Worm (Caenorhabditis elegans) whole organism, young adult: ENCODE results near the gene K05B2.2.

ENCODE experiments used
- F10E7.11 ChIP-seq: sonication (generic microtip); optimal IDR thresholded peaks from 2 replicates; lab custom pipeline; 2017; ENCODE audit warnings: mild to moderate bottlenecking, missing genetic modification characterization, moderate library complexity, missing compliant biosample characterization
- F23B12.7 ChIP-seq: sonication (generic microtip); optimal IDR thresholded peaks from 2 replicates; lab custom pipeline; 2017; ENCODE audit warnings: missing genetic modification characterization, mild to moderate bottlenecking, missing compliant biosample characterization, antibody characterized with exemption, moderate library complexity; ENCODE audit not compliant: insufficient read depth
- F33H1.4 ChIP-seq: fragments of 200-800 bp; sonication (Bioruptor generic); IDR thresholded peaks from 2 replicates; pipeline ENCODE4 v1.3.6; 2022; ENCODE audit warnings: missing genetic modification reagents, missing genetic modification characterization, missing compliant biosample characterization
- T26A5.8 ChIP-seq: sonication (generic microtip); optimal IDR thresholded peaks from 2 replicates; lab custom pipeline; 2016; ENCODE audit warnings: missing genetic modification characterization, missing compliant biosample characterization
- Y53G8AR.9 ChIP-seq: fragments of 200-800 bp; sonication (Bioruptor generic); conservative IDR thresholded peaks from 2 replicates; pipeline ENCODE4 v1.3.6; 2022; ENCODE audit warnings: missing genetic modification reagents, missing genetic modification characterization, missing compliant biosample characterization
- ZK185.1 ChIP-seq: sonication (generic microtip); optimal IDR thresholded peaks from 2 replicates; lab custom pipeline; 2016; ENCODE audit warnings: mild to moderate bottlenecking, missing genetic modification characterization, missing compliant biosample characterization; ENCODE audit not compliant: poor library complexity, severe bottlenecking
- ama-1 ChIP-seq, 3 experiments: fragments of 150-350 bp in 1 of 3; sonication (generic microtip) in 2 of 3; optimal IDR thresholded peaks; 2 replicates each; lab custom pipeline; 2014 to 2018; ENCODE audit warnings: missing biosample characterization in 2 of 3, missing genetic modification characterization in 2 of 3, missing genetic modification reagents in 2 of 3
- aptf-2 ChIP-seq: fragments of 200-800 bp; sonication (Bioruptor generic); conservative IDR thresholded peaks from 2 replicates; pipeline ENCODE4 v1.3.6; 2022; ENCODE audit warnings: missing genetic modification reagents, missing genetic modification characterization, missing compliant biosample characterization
- aptf-3 ChIP-seq: fragments of 200-800 bp; sonication (Bioruptor generic); IDR thresholded peaks from 2 replicates; pipeline ENCODE4 v1.3.6; 2022; ENCODE audit warnings: missing genetic modification characterization, missing compliant biosample characterization
- bed-2 ChIP-seq: fragments of 200-800 bp; sonication (Bioruptor generic); IDR thresholded peaks from 2 replicates; pipeline ENCODE4 v1.3.6; 2022; ENCODE audit warnings: missing genetic modification reagents, missing genetic modification characterization, missing compliant biosample characterization
- chd-7 ChIP-seq: sonication (generic microtip); optimal IDR thresholded peaks from 2 replicates; lab custom pipeline; 2016; ENCODE audit warnings: mild to moderate bottlenecking, missing genetic modification characterization, moderate library complexity, missing compliant biosample characterization
- dox-1 ChIP-seq: fragments of 200-800 bp; sonication (Bioruptor generic); IDR thresholded peaks from 2 replicates; pipeline ENCODE4 v1.3.6; 2022; ENCODE audit warnings: missing genetic modification reagents, missing genetic modification characterization, missing compliant biosample characterization
- egl-18 ChIP-seq: fragments of 200-800 bp; sonication (Bioruptor generic); IDR thresholded peaks from 2 replicates; pipeline ENCODE4 v1.3.6; 2022; ENCODE audit warnings: missing genetic modification reagents, missing genetic modification characterization, missing compliant biosample characterization
- egl-44 ChIP-seq: fragments of 200-800 bp; sonication (Bioruptor generic); IDR thresholded peaks from 2 replicates; pipeline ENCODE4 v1.3.6; 2022; ENCODE audit warnings: missing genetic modification reagents, missing genetic modification characterization, missing compliant biosample characterization
- him-1 ChIP-seq: sonication (generic microtip); optimal IDR thresholded peaks from 2 replicates; lab custom pipeline; 2016; ENCODE audit warnings: missing genotype, missing genetic modification reagents, missing genetic modification characterization, missing compliant biosample characterization
- lin-26 ChIP-seq: fragments of 200-800 bp; sonication (Bioruptor generic); IDR thresholded peaks from 2 replicates; pipeline ENCODE4 v1.3.6; 2022; ENCODE audit warnings: missing genetic modification reagents, missing genetic modification characterization, missing compliant biosample characterization
- lin-35 ChIP-seq, 3 experiments: fragments of 150-350 bp in 2 of 3; sonication (generic microtip) in 1 of 3; optimal IDR thresholded peaks; 2 replicates each; lab custom pipeline; 2014 to 2018; ENCODE audit warnings: missing biosample characterization in 3 of 3, missing genetic modification characterization in 3 of 3, missing genetic modification reagents in 3 of 3
- lir-1 ChIP-seq: fragments of 200-800 bp; sonication (Bioruptor generic); conservative IDR thresholded peaks from 2 replicates; pipeline ENCODE4 v1.3.6; 2022; ENCODE audit warnings: missing genetic modification reagents, missing genetic modification characterization, missing compliant biosample characterization
- madf-6 ChIP-seq: fragments of 200-800 bp; sonication (Bioruptor generic); IDR thresholded peaks from 2 replicates; pipeline ENCODE4 v1.3.6; 2022; ENCODE audit warnings: missing genetic modification reagents, missing genetic modification characterization, missing compliant biosample characterization
- madf-8 ChIP-seq: fragments of 200-800 bp; sonication (Bioruptor generic); conservative IDR thresholded peaks from 2 replicates; pipeline ENCODE4 v1.3.6; 2022; ENCODE audit warnings: missing genetic modification reagents, missing genetic modification characterization, missing compliant biosample characterization
- mcd-1 ChIP-seq: fragments of 200-800 bp; sonication (Bioruptor generic); IDR thresholded peaks from 2 replicates; pipeline ENCODE4 v1.3.6; 2022; ENCODE audit warnings: missing genetic modification reagents, missing genetic modification characterization, missing compliant biosample characterization
- nfyb-1 ChIP-seq: fragments of 200-800 bp; sonication (Bioruptor generic); IDR thresholded peaks from 2 replicates; pipeline ENCODE4 v1.3.6; 2022; ENCODE audit warnings: missing genetic modification reagents, missing genetic modification characterization, missing compliant biosample characterization
- nhr-179 ChIP-seq: sonication (generic microtip); optimal IDR thresholded peaks from 2 replicates; lab custom pipeline; 2016; ENCODE audit warnings: mild to moderate bottlenecking, missing genetic modification characterization, missing compliant biosample characterization
- nhr-80 ChIP-seq: sonication (generic microtip); optimal IDR thresholded peaks from 2 replicates; lab custom pipeline; 2016; ENCODE audit warnings: missing genetic modification characterization, missing compliant biosample characterization
- nhr-90 ChIP-seq: sonication (generic microtip); optimal IDR thresholded peaks from 2 replicates; lab custom pipeline; 2016; ENCODE audit warnings: missing genotype, mild to moderate bottlenecking, missing genetic modification characterization, missing compliant biosample characterization
- pha-4 ChIP-seq: fragments of 150-350 bp; sonication (generic microtip); optimal IDR thresholded peaks from 2 replicates; lab custom pipeline; 2014; ENCODE audit warnings: missing biosample characterization, missing genetic modification reagents, missing genetic modification characterization
- sea-2 ChIP-seq: fragments of 200-800 bp; sonication (Bioruptor generic); IDR thresholded peaks from 2 replicates; pipeline ENCODE4 v1.3.6; 2022; ENCODE audit warnings: missing genetic modification characterization, missing compliant biosample characterization
- snpc-3.4 ChIP-seq: sonication (generic microtip); optimal IDR thresholded peaks from 2 replicates; lab custom pipeline; 2017; ENCODE audit warnings: missing genetic modification characterization, mild to moderate bottlenecking, missing compliant biosample characterization, antibody characterized with exemption, moderate library complexity, missing genotype, missing genetic modification reagents
- sptf-2 ChIP-seq: fragments of 200-800 bp; sonication (Bioruptor generic); optimal IDR thresholded peaks from 2 replicates; lab custom pipeline; 2018; ENCODE audit warnings: mild to moderate bottlenecking, missing genetic modification characterization, missing compliant biosample characterization
- tbp1 ChIP-seq: fragments of 200-800 bp; sonication (Bioruptor generic); optimal IDR thresholded peaks from 2 replicates; lab custom pipeline; 2018; ENCODE audit warnings: mild to moderate bottlenecking, missing genetic modification characterization, missing compliant biosample characterization
- unc-62 ChIP-seq: fragments of 150-350 bp; optimal IDR thresholded peaks from 2 replicates; lab custom pipeline; 2014; ENCODE audit warnings: missing biosample characterization, missing genetic modification reagents, missing genetic modification characterization
- zfh-2 ChIP-seq: fragments of 200-800 bp; sonication (Bioruptor generic); conservative IDR thresholded peaks from 2 replicates; pipeline ENCODE4 v1.3.6; 2022; ENCODE audit warnings: missing genetic modification reagents, missing genetic modification characterization, missing compliant biosample characterization
- zim-3 ChIP-seq: sonication (generic microtip); optimal IDR thresholded peaks from 2 replicates; lab custom pipeline; 2017; ENCODE audit warnings: mild to moderate bottlenecking, missing genetic modification characterization, moderate library complexity, missing compliant biosample characterization
- ztf-18 ChIP-seq: sonication (generic microtip); optimal IDR thresholded peaks from 2 replicates; lab custom pipeline; 2016; ENCODE audit warnings: missing genotype, mild to moderate bottlenecking, missing genetic modification characterization, missing compliant biosample characterization
- ztf-25 ChIP-seq: fragments of 200-800 bp; sonication (Bioruptor generic); IDR thresholded peaks from 2 replicates; pipeline ENCODE4 v1.3.6; 2022; ENCODE audit warnings: missing genetic modification reagents, missing genetic modification characterization, missing compliant biosample characterization
- ztf-26 ChIP-seq: sonication (generic microtip); optimal IDR thresholded peaks from 2 replicates; lab custom pipeline; 2017; ENCODE audit warnings: missing genetic modification characterization, missing compliant biosample characterization
- ztf-3 ChIP-seq: fragments of 200-800 bp; sonication (Bioruptor generic); optimal IDR thresholded peaks from 2 replicates; lab custom pipeline; 2018; ENCODE audit warnings: mild to moderate bottlenecking, missing genetic modification characterization, missing compliant biosample characterization
- ztf-6 ChIP-seq: fragments of 200-800 bp; sonication (Bioruptor generic); IDR thresholded peaks from 2 replicates; pipeline ENCODE4 v1.3.6; 2022; ENCODE audit warnings: missing genetic modification reagents, missing genetic modification characterization, missing compliant biosample characterization

The K05B2.2 gene

DNA sequence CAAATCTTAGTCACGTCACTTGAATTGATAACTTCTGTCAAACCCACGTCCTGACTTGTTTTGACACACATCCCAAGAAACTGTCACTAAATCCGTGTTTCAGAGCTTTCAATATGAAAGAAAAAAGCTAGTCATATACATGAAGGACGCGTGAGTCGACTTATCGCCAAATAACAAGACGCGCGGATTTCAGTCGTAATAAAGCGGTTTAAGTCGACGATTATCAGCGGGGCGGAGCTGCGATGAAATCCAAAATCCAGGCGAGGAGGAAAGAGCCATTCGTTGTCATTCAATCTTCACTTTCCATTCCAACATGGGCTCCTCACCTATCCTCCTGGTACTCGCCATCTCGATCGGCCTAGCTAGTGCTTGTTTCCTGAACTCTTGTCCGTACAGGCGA, 40.1 kb upstream of the K05B2.2 start, which contains the start of gene ntc-1:
ntc-1 (plus strand) TSS at position 301 of the 400 bp plus-strand sequence.
- no peak for TF ChIP-seq T26A5.8 (tag; lab: Kevin White, UChicago)
- no peak for TF ChIP-seq nhr-80 (tag; lab: Kevin White, UChicago)
- TF ChIP-seq Y53G8AR.9 (GFP tag; lab: Robert Waterston, UW) = no peak
- TF ChIP-seq dox-1 = no peak
- no peak for TF ChIP-seq egl-44 (GFP tag; lab: Robert Waterston, UW)
- no peak for TF ChIP-seq F23B12.7 (tag; lab: Kevin White, UChicago)
- no peak for TF ChIP-seq ztf-26 (tag; lab: Kevin White, UChicago)
- no peak for TF ChIP-seq sea-2 (GFP tag; lab: Robert Waterston, UW)
- TF ChIP-seq mcd-1 = no peak
- no peak for TF ChIP-seq zfh-2

DNA sequence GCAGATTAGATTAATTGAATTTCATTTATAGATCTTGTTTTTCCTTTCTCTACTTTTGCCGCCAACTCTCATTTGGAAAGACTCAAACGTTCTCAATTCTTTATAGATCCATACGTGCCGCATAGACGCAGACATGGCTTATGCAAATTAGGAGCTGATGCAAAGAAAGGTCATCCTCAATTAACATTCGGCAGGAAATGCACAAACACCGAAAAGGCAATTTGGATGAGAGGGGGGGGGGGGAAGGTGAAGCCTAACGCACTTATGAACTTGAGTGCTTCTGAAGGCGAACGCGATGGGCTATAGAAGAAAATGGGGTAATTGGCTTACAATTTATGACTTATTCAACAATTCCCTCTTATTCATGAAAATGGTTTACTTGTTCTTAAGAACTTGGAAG, 36.3 kb upstream of the K05B2.2 start:
- TF ChIP-seq madf-8 (GFP tag; lab: Robert Waterston, UW) (no peak), ztf-18 (no peak), aptf-3 (GFP tag; lab: Robert Waterston, UW) (no peak), T26A5.8 (tag; lab: Kevin White, UChicago) (no peak), tbp1 (no peak), aptf-2 (no peak), pha-4 (tag; lab: Kevin White, UChicago) (no peak), unc-62 (GFP tag; lab: Kevin White, UChicago) (no peak), him-1 (no peak), F33H1.4 (no peak), lin-26 (no peak), nhr-90 (tag; lab: Kevin White, UChicago) (no peak), mcd-1 (no peak)

DNA sequence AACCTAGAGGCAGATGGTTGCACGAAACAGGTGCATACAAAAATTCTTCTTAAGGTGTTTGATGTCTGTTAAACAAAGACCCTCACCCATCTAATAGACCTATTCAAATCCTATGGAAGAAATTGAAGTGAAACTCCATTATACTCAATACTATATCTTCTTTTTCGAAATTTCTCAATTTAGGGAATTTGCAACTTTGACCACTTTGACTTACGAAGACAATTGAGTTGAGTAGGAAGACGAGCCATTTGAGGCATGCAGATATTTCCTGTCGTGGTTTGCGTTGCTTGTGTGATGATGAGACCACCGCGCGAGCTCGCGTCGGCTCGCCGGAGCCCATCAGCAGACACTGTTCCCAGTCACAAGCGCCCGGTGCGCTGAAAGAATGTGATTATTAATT, 35.2 kb upstream of the K05B2.2 start:
- TF ChIP-seq egl-18 (GFP tag; lab: Robert Waterston, UW) (no peak), zfh-2 (peak; percentile 50; the same call in 1 of the 2 replicates), mcd-1 (no peak), sptf-2 (GFP tag; lab: Kevin White, UChicago) (no peak), egl-44 (GFP tag; lab: Robert Waterston, UW) (no peak), ztf-25 (GFP tag; lab: Robert Waterston, UW) (no peak), ztf-6 (GFP tag; lab: Robert Waterston, UW) (no peak), F23B12.7 (tag; lab: Kevin White, UChicago) (no peak)

DNA sequence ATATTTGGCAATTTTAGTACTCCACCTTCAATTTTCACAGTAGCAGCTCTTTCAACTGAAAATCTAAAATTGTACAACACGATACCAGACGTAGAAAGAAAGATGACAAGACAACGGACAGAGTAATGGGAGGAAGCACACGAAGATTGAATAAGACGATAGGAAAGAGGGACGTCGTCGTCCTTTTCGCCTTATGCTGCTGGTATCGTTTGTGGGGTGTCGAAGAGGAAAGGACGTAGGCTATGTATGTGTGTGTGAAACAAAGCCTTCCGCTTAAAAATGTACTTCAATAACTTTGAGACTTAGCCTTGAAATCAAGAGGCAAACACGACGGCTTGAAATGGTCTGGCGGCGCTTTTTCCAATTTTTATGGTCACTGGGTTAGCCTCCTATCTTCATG, 33.1 kb upstream of the K05B2.2 start:
- TF ChIP-seq zim-3 (tag; lab: Kevin White, UChicago) (no peak), ztf-3 (GFP tag; lab: Kevin White, UChicago) (no peak), F10E7.11 (tag; lab: Kevin White, UChicago) (no peak), chd-7 (tag; lab: Kevin White, UChicago) (no peak), snpc-3.4 (tag; lab: Kevin White, UChicago) (no peak), lir-1 (GFP tag; lab: Robert Waterston, UW) (no peak), ztf-18 (no peak), bed-2 (no peak), lin-35 (GFP tag; optimal IDR thresholded peaks at IDR 0.05; lab: Kevin White, UChicago) (no peak), ZK185.1 (tag; lab: Kevin White, UChicago) (no peak), ama-1 (optimal IDR thresholded peaks at IDR 0.05; lab: Kevin White, UChicago) (no peak), ama-1 (GFP tag; optimal IDR thresholded peaks at IDR 0.05; lab: Kevin White, UChicago) (no peak), nhr-179 (no peak), egl-44 (GFP tag; lab: Robert Waterston, UW) (no peak), nfyb-1 (no peak), madf-6 (GFP tag; lab: Robert Waterston, UW) (no peak)
